Worm (Caenorhabditis elegans): Measurements from ENCODE around the gene C15H9.5.

The C15H9.5 gene

ce11 chrX:6129277-6129676, 36.2 kb downstream of the C15H9.5 start:
- TF ChIP-seq fax-1 (tag; optimal IDR thresholded peaks at IDR 0.05) (no peak), dve-1 (tag; optimal IDR thresholded peaks at IDR 0.05) (no peak), unc-3 (GFP tag; conservative IDR thresholded peaks at IDR 0.05) (no peak), unc-3 (tag; optimal IDR thresholded peaks at IDR 0.05) (no peak), pha-2 (tag; optimal IDR thresholded peaks at IDR 0.05) (no peak)

- TF ChIP-seq unc-42 (tag; optimal IDR thresholded peaks at IDR 0.05) = peak; percentile 48
- no peak for TF ChIP-seq dmd-4 (tag; optimal IDR thresholded peaks at IDR 0.05; ENCODE audit: borderline replicate concordance)
- no peak for TF ChIP-seq ceh-22 (tag; optimal IDR thresholded peaks at IDR 0.05)
- no peak for TF ChIP-seq pha-4 (tag; optimal IDR thresholded peaks at IDR 0.05)
- peak; percentile 40 for TF ChIP-seq ceh-34 (tag; optimal IDR thresholded peaks at IDR 0.05)
- no peak for TF ChIP-seq ceh-45 (GFP tag; IDR thresholded peaks at IDR 0.05)
- TF ChIP-seq fkh-10 (GFP tag; optimal IDR thresholded peaks at IDR 0.05) = no peak
- no peak for TF ChIP-seq odd-2 (tag; optimal IDR thresholded peaks at IDR 0.05)
- TF ChIP-seq pax-1 (tag; optimal IDR thresholded peaks at IDR 0.05) = no peak
- TF ChIP-seq ref-2 (tag; optimal IDR thresholded peaks at IDR 0.05) = peak; percentile 39
- TF ChIP-seq T23F11.4 (GFP tag; optimal IDR thresholded peaks at IDR 0.05) = no peak
- no peak for TF ChIP-seq ceh-6 (GFP tag; optimal IDR thresholded peaks at IDR 0.05)
- TF ChIP-seq nhr-11 (tag; optimal IDR thresholded peaks at IDR 0.05) = no peak
- TF ChIP-seq dve-1 (tag; optimal IDR thresholded peaks at IDR 0.05) = no peak
- TF ChIP-seq sox-4 (tag; optimal IDR thresholded peaks at IDR 0.05) = no peak
- peak; percentile 66 for TF ChIP-seq hlh-6 (tag; optimal IDR thresholded peaks at IDR 0.05)
- TF ChIP-seq ztf-16 (tag; optimal IDR thresholded peaks at IDR 0.05) = no peak
- peak; percentile 70 for TF ChIP-seq ceh-19 (GFP tag; optimal IDR thresholded peaks at IDR 0.05)
- TF ChIP-seq ceh-24 (tag; optimal IDR thresholded peaks at IDR 0.05) = no peak
- no peak for TF ChIP-seq ceh-30 (tag; optimal IDR thresholded peaks at IDR 0.05)
- no peak for TF ChIP-seq Y22D7AL.16 (tag; optimal IDR thresholded peaks at IDR 0.05)
- no peak for TF ChIP-seq elt-2 (tag; optimal IDR thresholded peaks at IDR 0.05)
- TF ChIP-seq K02D7.2 (tag; optimal IDR thresholded peaks at IDR 0.05) = no peak
- TF ChIP-seq ets-4 (tag; optimal IDR thresholded peaks at IDR 0.05) = no peak
- no peak for TF ChIP-seq pha-2 (tag; optimal IDR thresholded peaks at IDR 0.05)
- TF ChIP-seq hlh-30 (tag; optimal IDR thresholded peaks at IDR 0.05; ENCODE audit: insufficient read depth) = no peak
- TF ChIP-seq mec-3 (tag; optimal IDR thresholded peaks at IDR 0.05; ENCODE audit: borderline replicate concordance) = peak; percentile 58
- TF ChIP-seq fkh-6 (tag; optimal IDR thresholded peaks at IDR 0.05) = no peak
- no peak for TF ChIP-seq ahr-1 (tag; optimal IDR thresholded peaks at IDR 0.05)
- TF ChIP-seq unc-55 (GFP tag; optimal IDR thresholded peaks at IDR 0.05) = no peak
- peak; percentile 6 for TF ChIP-seq nfya-1 (tag; optimal IDR thresholded peaks at IDR 0.05)
- no peak for TF ChIP-seq eyg-1 (tag; optimal IDR thresholded peaks at IDR 0.05)
- no peak for TF ChIP-seq ceh-2 (tag; optimal IDR thresholded peaks at IDR 0.05)
- no peak for TF ChIP-seq npax-4 (tag; optimal IDR thresholded peaks at IDR 0.05)
- no peak for TF ChIP-seq ttx-3 (tag; optimal IDR thresholded peaks at IDR 0.05)
- TF ChIP-seq syd-9 (tag; optimal IDR thresholded peaks at IDR 0.05) = peak; percentile 21
- TF ChIP-seq pag-3 (tag; optimal IDR thresholded peaks at IDR 0.05; ENCODE audit: borderline replicate concordance) = no peak
- no peak for TF ChIP-seq ceh-48 (tag; optimal IDR thresholded peaks at IDR 0.05)
- TF ChIP-seq fax-1 (tag; optimal IDR thresholded peaks at IDR 0.05) = peak; percentile 10
- TF ChIP-seq K09A11.1 (tag; optimal IDR thresholded peaks at IDR 0.05; ENCODE audit: insufficient read depth) = no peak
- TF ChIP-seq nhr-232 (tag; optimal IDR thresholded peaks at IDR 0.05) = no peak
- no peak for TF ChIP-seq rnt-1 (tag; optimal IDR thresholded peaks at IDR 0.05)
- peak; percentile 4 for TF ChIP-seq C08G9.2 (tag; optimal IDR thresholded peaks at IDR 0.05)
- no peak for TF ChIP-seq lim-6 (tag; optimal IDR thresholded peaks at IDR 0.05)
- peak; percentile 36 for TF ChIP-seq ceh-14 (tag; optimal IDR thresholded peaks at IDR 0.05)
- no peak for TF ChIP-seq C38D4.7 (GFP tag; optimal IDR thresholded peaks at IDR 0.05)
- TF ChIP-seq pat-9 (tag; optimal IDR thresholded peaks at IDR 0.05) = no peak
- TF ChIP-seq hlh-15 (tag; optimal IDR thresholded peaks at IDR 0.05) = no peak
- no peak for TF ChIP-seq unc-3 (GFP tag; conservative IDR thresholded peaks at IDR 0.05)
- peak; percentile 43 for TF ChIP-seq unc-3 (tag; optimal IDR thresholded peaks at IDR 0.05)
- peak; percentile 28 for TF ChIP-seq che-1 (tag; optimal IDR thresholded peaks at IDR 0.05)
Observed at ce11 chrX:6134423-6134822, 41.3 kb downstream of the C15H9.5 start.
